Fruit fly (Drosophila melanogaster) whole organism: ENCODE measurements around the gene CG33500.

Experiments used
- EcR ChIP-seq, 2 experiments: fragments of >200 bp; optimal IDR thresholded peaks; 2 replicates each; lab custom pipeline; 2017; ENCODE audit warnings: missing biosample characterization in 2 of 2, missing genetic modification characterization in 2 of 2, missing genetic modification reagents in 2 of 2
- psq ChIP-seq: fragments of >200 bp; optimal IDR thresholded peaks from 2 replicates; lab custom pipeline; 2017

dm6 chr3L:11556637-11557036 lies 48.2 kb downstream of the CG33500 start:
- no peak for TF ChIP-seq psq (lab: Kevin White, UChicago)
- no peak for TF ChIP-seq EcR (GFP tag; optimal IDR thresholded peaks at IDR 0.05; lab: Kevin White, UChicago)
